Worm (Caenorhabditis elegans) whole organism, L1 larva: ENCODE data around the gene T04A8.7.

Experiments
- ama-1 ChIP-seq: fragments of 150-350 bp; optimal IDR thresholded peaks from 2 replicates; lab custom pipeline; 2014
- mdl-1 ChIP-seq, 2 experiments: fragments of 150-350 bp; optimal IDR thresholded peaks; 2 replicates each; lab custom pipeline; 2014 to 2017; ENCODE audit warnings: missing biosample characterization in 2 of 2, missing genetic modification characterization in 2 of 2, inconsistent platforms in 1 of 2
- pax-3 ChIP-seq: fragments of 200-800 bp; sonication (Bioruptor generic); optimal IDR thresholded peaks from 2 replicates; lab custom pipeline; 2018; ENCODE audit warnings: mild to moderate bottlenecking, missing genetic modification characterization, moderate library complexity, missing compliant biosample characterization

ce11 chrIII:4731295-4731988, 36.3 kb downstream of the T04A8.7 start, which contains the start of gene F17C8.3:
- no peak for TF ChIP-seq ama-1 (lab: Kevin White, UChicago)
- peak in 1 of 2 experiments; percentile 19 for TF ChIP-seq mdl-1 (tag; optimal IDR thresholded peaks at IDR 0.05; lab: Kevin White, UChicago)
- no peak for TF ChIP-seq pax-3 (tag; lab: Kevin White, UChicago)
